Worm (Caenorhabditis elegans): Measurements from ENCODE around the gene mms-19.
A peak's percentile ranks its signal among the peaks of the same experiment; 100 is the strongest.

Gene mms-19

DNA sequence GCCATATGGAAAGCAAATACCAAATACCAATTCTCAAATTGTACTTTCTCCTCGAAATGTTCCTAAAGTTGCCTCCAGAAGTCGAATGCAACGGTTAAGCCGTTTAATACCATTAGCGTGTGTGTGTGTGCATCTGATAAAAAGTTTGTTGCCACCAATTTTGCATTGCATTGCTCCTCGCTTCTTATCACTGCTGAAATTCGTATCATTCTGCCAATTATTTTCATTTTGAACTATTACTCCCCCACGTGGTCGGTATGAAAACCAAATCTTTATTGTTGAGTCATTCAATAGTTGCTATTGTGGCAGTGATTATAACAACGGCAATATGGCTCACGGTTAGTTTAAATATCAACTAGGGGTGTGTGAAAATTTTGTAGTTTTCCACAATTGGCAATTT, 23.9 kb upstream of the mms-19 start, which contains the start of gene T05C3.6:
Gene T05C3.6, plus strand, starts transcription at position 241 of the 400 bp plus-strand sequence.
- TF ChIP-seq ces-1 (GFP tag; optimal IDR thresholded peaks at IDR 0.05): no peak
- TF ChIP-seq egl-27 (tag; optimal IDR thresholded peaks at IDR 0.05): no peak
- no peak for TF ChIP-seq tra-1 (GFP tag; IDR thresholded peaks at IDR 0.05)
- TF ChIP-seq mdl-1 (tag; optimal IDR thresholded peaks at IDR 0.05): peak in 1 of 2 experiments; percentile 64
- TF ChIP-seq snpc-4 (tag; optimal IDR thresholded peaks at IDR 0.05): no peak
- no peak for TF ChIP-seq lin-38 (GFP tag; IDR thresholded peaks at IDR 0.05)
- no peak for TF ChIP-seq daf-16 (GFP tag; optimal IDR thresholded peaks at IDR 0.05)
- TF ChIP-seq daf-16 (tag; optimal IDR thresholded peaks at IDR 0.05): peak; percentile 84
- peak; percentile 94 for TF ChIP-seq pqm-1 (tag; optimal IDR thresholded peaks at IDR 0.05)
- TF ChIP-seq nhr-28 (tag; optimal IDR thresholded peaks at IDR 0.05): peak; percentile 66
- TF ChIP-seq ctbp-1 (GFP tag; IDR thresholded peaks at IDR 0.05): no peak
- TF ChIP-seq php-3 (GFP tag; IDR thresholded peaks at IDR 0.05): 0 out of 2 replicates have a peak, but pooled peaks have one; percentile 51
- TF ChIP-seq arid-1 (GFP tag; conservative IDR thresholded peaks at IDR 0.05): no peak
- TF ChIP-seq nhr-48 (tag; optimal IDR thresholded peaks at IDR 0.05): no peak
- TF ChIP-seq mxl-3 (GFP tag; optimal IDR thresholded peaks at IDR 0.05): peak; percentile 57

DNA sequence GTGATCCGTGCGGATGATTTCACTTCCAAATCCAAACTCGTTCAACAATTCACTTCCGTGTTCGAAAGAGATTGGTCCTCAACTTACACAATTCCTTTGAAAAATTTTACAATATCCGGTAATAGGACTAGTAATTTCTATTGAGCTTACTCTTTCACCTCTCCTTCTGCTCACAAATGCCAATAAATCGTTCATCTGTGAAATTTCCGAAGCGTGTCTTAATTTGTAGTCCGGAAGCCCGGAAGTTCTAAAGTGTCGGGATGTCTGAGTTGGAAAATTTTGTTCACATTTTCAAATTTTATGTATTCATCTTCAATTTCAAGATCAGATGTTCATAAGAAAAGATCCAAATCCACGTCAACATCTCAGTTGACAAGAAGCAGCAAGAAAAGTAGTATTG, 20.7 kb upstream of the mms-19 start, which contains the start of gene T05C3.2:
Gene T05C3.2, plus strand, starts transcription at position 301 of the 400 bp plus-strand sequence.
- TF ChIP-seq lim-7 (GFP tag; IDR thresholded peaks at IDR 0.05) (no peak), lin-39 (tag; optimal IDR thresholded peaks at IDR 0.05) (no peak), lin-13 (GFP tag; optimal IDR thresholded peaks at IDR 0.05) (no peak), snpc-4 (tag; optimal IDR thresholded peaks at IDR 0.05) (no peak), tra-1 (GFP tag; IDR thresholded peaks at IDR 0.05) (no peak), ceh-20 (GFP tag; IDR thresholded peaks at IDR 0.05) (no peak), T26A8.4 (GFP tag; IDR thresholded peaks at IDR 0.05) (no peak), php-3 (GFP tag; IDR thresholded peaks at IDR 0.05) (no peak), zip-2 (tag; optimal IDR thresholded peaks at IDR 0.05) (no peak), nhr-237 (tag; optimal IDR thresholded peaks at IDR 0.05) (no peak), arid-1 (GFP tag; conservative IDR thresholded peaks at IDR 0.05) (no peak), nhr-25 (tag; optimal IDR thresholded peaks at IDR 0.05; ENCODE audit: borderline replicate concordance, insufficient read depth) (no peak)

ce11 chrV:5499475-5499874, 14.7 kb upstream of the mms-19 start:
- TF ChIP-seq zip-2 (tag; optimal IDR thresholded peaks at IDR 0.05) (no peak), spr-1 (tag; optimal IDR thresholded peaks at IDR 0.05) (no peak), jun-1 (tag; optimal IDR thresholded peaks at IDR 0.05) (no peak), dmd-9 (GFP tag; IDR thresholded peaks at IDR 0.05) (no peak), zip-11 (GFP tag; IDR thresholded peaks at IDR 0.05) (no peak), nhr-48 (tag; optimal IDR thresholded peaks at IDR 0.05) (no peak), ces-1 (GFP tag; optimal IDR thresholded peaks at IDR 0.05) (no peak), nhr-28 (tag; optimal IDR thresholded peaks at IDR 0.05) (no peak), fos-1 (tag; optimal IDR thresholded peaks at IDR 0.05) (no peak), ceh-20 (GFP tag; IDR thresholded peaks at IDR 0.05) (no peak)

DNA sequence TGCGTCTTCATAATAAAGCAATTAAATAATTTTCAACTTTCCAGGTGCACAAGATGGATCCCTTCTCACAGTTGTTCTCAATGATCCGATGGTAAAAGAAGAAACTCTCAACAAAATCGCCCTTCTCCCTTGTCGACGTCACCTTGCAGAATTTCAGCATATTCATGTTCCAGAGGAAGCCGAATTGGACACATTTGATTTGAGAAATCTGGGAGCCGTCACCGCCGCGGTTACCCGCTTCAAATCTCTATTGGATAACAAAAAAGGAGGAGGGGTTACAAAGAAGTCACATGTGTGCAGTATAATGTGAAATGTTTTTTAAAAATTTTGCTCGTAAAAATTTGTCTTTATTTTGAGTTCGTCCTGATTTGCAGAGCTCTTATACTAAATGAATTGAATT, 11.4 kb upstream of the mms-19 start:
- TF ChIP-seq daf-16 (GFP tag; optimal IDR thresholded peaks at IDR 0.05) (peak in 1 of 2 experiments; percentile 46), daf-16 (tag; optimal IDR thresholded peaks at IDR 0.05) (no peak), lsy-2 (tag; optimal IDR thresholded peaks at IDR 0.05) (no peak), Y48G9A.11 (GFP tag; IDR thresholded peaks at IDR 0.05) (peak; percentile 52; the same call in 1 of the 2 replicates), mdt-29 (GFP tag; IDR thresholded peaks at IDR 0.05) (0 out of 2 replicates have a peak, but pooled peaks have one; percentile 46), nhr-25 (tag; optimal IDR thresholded peaks at IDR 0.05; ENCODE audit: borderline replicate concordance, insufficient read depth) (no peak)

DNA sequence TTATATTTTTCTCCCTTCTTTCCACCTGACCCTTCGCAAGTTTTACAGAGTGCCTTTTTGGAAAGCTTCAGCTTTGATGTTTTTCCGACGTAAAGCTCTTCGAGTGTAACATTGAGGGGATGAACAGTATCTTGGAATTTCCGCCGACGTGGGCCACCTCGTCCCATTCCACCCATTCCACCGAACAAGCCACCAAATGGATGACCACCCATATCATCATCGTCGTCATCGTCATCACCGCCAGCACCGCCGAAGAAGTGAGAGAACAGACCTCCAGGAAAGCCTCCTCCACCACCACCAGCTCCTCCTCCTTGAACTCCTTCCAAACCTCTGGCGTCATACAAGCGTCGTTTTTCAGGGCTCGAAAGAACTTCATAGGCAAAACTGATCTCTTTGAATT, 9.9 kb upstream of the mms-19 start:
- TF ChIP-seq lin-39 (tag; optimal IDR thresholded peaks at IDR 0.05) (no peak), set-16 (GFP tag; IDR thresholded peaks at IDR 0.05) (peak; percentile 58), dmd-8 (GFP tag; IDR thresholded peaks at IDR 0.05) (no peak), aha-1 (tag) (peak; percentile 16), F44E2.7 (GFP tag; IDR thresholded peaks at IDR 0.05) (0 out of 2 replicates have a peak, but pooled peaks have one; percentile 9)

Data from whole organism, L4 larva.